Worm (Caenorhabditis elegans): Measurements from ENCODE around the gene adt-2.

DNA sequence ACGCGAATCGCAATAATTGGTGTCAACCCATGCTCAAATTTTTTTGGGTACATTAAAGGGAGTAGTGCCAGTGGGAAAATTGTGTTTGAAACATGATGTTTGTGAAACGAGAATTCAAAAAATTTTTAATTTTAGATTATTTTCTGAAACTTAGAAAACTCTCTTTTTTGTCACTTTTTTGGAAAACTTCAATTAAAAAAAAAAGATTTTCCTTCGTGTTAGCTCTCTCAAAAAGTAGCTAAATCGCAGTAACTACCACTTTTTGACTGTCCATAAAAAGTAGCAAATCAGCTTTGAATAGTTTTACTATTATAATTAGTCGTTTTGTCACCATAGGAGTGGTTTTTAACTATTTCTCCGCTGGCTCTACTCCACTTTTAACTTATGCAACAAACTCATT is 54.4 kb downstream of the adt-2 start:
- TF ChIP-seq klf-2 (GFP tag; conservative IDR thresholded peaks at IDR 0.05) (no peak), flt-1 (GFP tag; IDR thresholded peaks at IDR 0.05) (no peak), cog-1 (tag; optimal IDR thresholded peaks at IDR 0.05) (no peak), ztf-29 (GFP tag; IDR thresholded peaks at IDR 0.05) (no peak)
